Worm (Caenorhabditis elegans) whole organism, late embryonic: Measurements from ENCODE around the gene C14A6.13.

Experiments used
- C08G9.2 ChIP-seq: sonication (generic microtip); optimal IDR thresholded peaks from 2 replicates; lab custom pipeline; 2016; ENCODE audit warnings: mild to moderate bottlenecking, missing genetic modification characterization, moderate library complexity, missing compliant biosample characterization
- K02D7.2 ChIP-seq: sonication (generic microtip); optimal IDR thresholded peaks from 2 replicates; lab custom pipeline; 2017; ENCODE audit warnings: mild to moderate bottlenecking, missing genetic modification characterization, missing compliant biosample characterization
- Y22D7AL.16 ChIP-seq: sonication (generic microtip); optimal IDR thresholded peaks from 2 replicates; lab custom pipeline; 2016; ENCODE audit warnings: missing genetic modification characterization, missing compliant biosample characterization
- ceh-14 ChIP-seq: sonication (generic microtip); optimal IDR thresholded peaks from 2 replicates; lab custom pipeline; 2016; ENCODE audit warnings: missing genotype, missing genetic modification characterization, missing compliant biosample characterization
- ceh-18 ChIP-seq: sonication (generic microtip); optimal IDR thresholded peaks from 2 replicates; lab custom pipeline; 2016; ENCODE audit warnings: missing genetic modification characterization, missing compliant biosample characterization
- ceh-24 ChIP-seq: sonication (generic microtip); optimal IDR thresholded peaks from 2 replicates; lab custom pipeline; 2016; ENCODE audit warnings: mild to moderate bottlenecking, missing genetic modification characterization, missing compliant biosample characterization
- ceh-34 ChIP-seq: sonication (generic microtip); optimal IDR thresholded peaks from 2 replicates; lab custom pipeline; 2016; ENCODE audit warnings: mild to moderate bottlenecking, missing genetic modification characterization, missing compliant biosample characterization
- ceh-6 ChIP-seq: fragments of 200-800 bp; sonication (Bioruptor generic); optimal IDR thresholded peaks from 2 replicates; lab custom pipeline; 2018; ENCODE audit warnings: mild to moderate bottlenecking, missing genetic modification characterization, missing compliant biosample characterization
- dmd-4 ChIP-seq: sonication (generic microtip); optimal IDR thresholded peaks from 2 replicates; lab custom pipeline; 2016; ENCODE audit warnings: borderline replicate concordance, missing genetic modification characterization, missing compliant biosample characterization
- dve-1 ChIP-seq: sonication (generic microtip); optimal IDR thresholded peaks from 2 replicates; lab custom pipeline; 2017; ENCODE audit warnings: antibody characterized with exemption, mild to moderate bottlenecking, missing genetic modification characterization, missing compliant biosample characterization
- elt-2 ChIP-seq: sonication (generic microtip); optimal IDR thresholded peaks from 2 replicates; lab custom pipeline; 2016; ENCODE audit warnings: missing genetic modification reagents, missing genetic modification characterization, missing compliant biosample characterization
- elt-4 ChIP-seq: sonication (generic microtip); optimal IDR thresholded peaks from 2 replicates; lab custom pipeline; 2016; ENCODE audit warnings: missing genetic modification characterization, missing compliant biosample characterization
- ets-4 ChIP-seq: sonication (generic microtip); optimal IDR thresholded peaks from 2 replicates; lab custom pipeline; 2016; ENCODE audit warnings: missing genetic modification characterization, missing compliant biosample characterization
- fkh-6 ChIP-seq: sonication (generic microtip); optimal IDR thresholded peaks from 2 replicates; lab custom pipeline; 2016; ENCODE audit warnings: missing genetic modification characterization, missing compliant biosample characterization
- gmeb-2 ChIP-seq: sonication (generic microtip); optimal IDR thresholded peaks from 2 replicates; lab custom pipeline; 2016; ENCODE audit warnings: missing genetic modification characterization, inconsistent platforms, missing compliant biosample characterization
- hlh-15 ChIP-seq: sonication (generic microtip); optimal IDR thresholded peaks from 2 replicates; lab custom pipeline; 2016; ENCODE audit warnings: missing genetic modification characterization, missing compliant biosample characterization
- hlh-8 ChIP-seq: sonication (generic microtip); optimal IDR thresholded peaks from 2 replicates; lab custom pipeline; 2016; ENCODE audit warnings: missing genotype, missing genetic modification characterization, missing compliant biosample characterization
- lim-6 ChIP-seq: sonication (generic microtip); optimal IDR thresholded peaks from 2 replicates; lab custom pipeline; 2016; ENCODE audit warnings: missing genetic modification characterization, missing compliant biosample characterization
- lin-11 ChIP-seq: fragments of 200-800 bp; sonication (Bioruptor generic); optimal IDR thresholded peaks from 2 replicates; lab custom pipeline; 2018; ENCODE audit warnings: mild to moderate bottlenecking, missing genetic modification characterization, missing compliant biosample characterization
- madf-2 ChIP-seq: sonication (generic microtip); optimal IDR thresholded peaks from 2 replicates; lab custom pipeline; 2017; ENCODE audit warnings: missing genetic modification characterization, missing compliant biosample characterization
- nhr-11 ChIP-seq: fragments of 150-350 bp; optimal IDR thresholded peaks from 2 replicates; lab custom pipeline; 2014; ENCODE audit warnings: missing biosample characterization, missing genetic modification characterization
- npax-4 ChIP-seq: sonication (generic microtip); optimal IDR thresholded peaks from 2 replicates; lab custom pipeline; 2016; ENCODE audit warnings: missing genetic modification characterization, missing compliant biosample characterization
- odd-2 ChIP-seq: sonication (generic microtip); optimal IDR thresholded peaks from 2 replicates; lab custom pipeline; 2017; ENCODE audit warnings: antibody characterized with exemption, mild to moderate bottlenecking, missing genetic modification characterization, missing compliant biosample characterization
- pag-3 ChIP-seq: sonication (generic microtip); optimal IDR thresholded peaks from 2 replicates; lab custom pipeline; 2016; ENCODE audit warnings: missing compliant biosample characterization, missing genetic modification characterization, borderline replicate concordance
- pha-4 ChIP-seq: fragments of 150-350 bp; optimal IDR thresholded peaks from 2 replicates; lab custom pipeline; 2018; ENCODE audit warnings: missing biosample characterization, missing genetic modification reagents, missing genetic modification characterization
- pros-1 ChIP-seq: fragments of 150-350 bp; optimal IDR thresholded peaks from 2 replicates; lab custom pipeline; 2014; ENCODE audit warnings: missing biosample characterization, missing genetic modification reagents, missing genetic modification characterization
- rnt-1 ChIP-seq: sonication (generic microtip); optimal IDR thresholded peaks from 2 replicates; lab custom pipeline; 2016; ENCODE audit warnings: missing genetic modification characterization, missing compliant biosample characterization
- sdc-2 ChIP-seq: sonication (generic microtip); optimal IDR thresholded peaks from 2 replicates; lab custom pipeline; 2016; ENCODE audit warnings: missing genotype, missing genetic modification characterization, missing compliant biosample characterization
- sox-2 ChIP-seq: fragments of 200-800 bp; sonication (Bioruptor generic); IDR thresholded peaks from 2 replicates; pipeline ENCODE4 v1.3.6; 2022; ENCODE audit warnings: missing genetic modification reagents, missing genetic modification characterization, missing compliant biosample characterization
- sox-4 ChIP-seq: sonication (generic microtip); optimal IDR thresholded peaks from 2 replicates; lab custom pipeline; 2017; ENCODE audit warnings: mild to moderate bottlenecking, missing genetic modification characterization, inconsistent platforms, missing compliant biosample characterization
- syd-9 ChIP-seq: sonication (generic microtip); optimal IDR thresholded peaks from 2 replicates; lab custom pipeline; 2016; ENCODE audit warnings: mild to moderate bottlenecking, missing genetic modification characterization, moderate library complexity, missing compliant biosample characterization
- tbx-2 ChIP-seq: sonication (generic microtip); optimal IDR thresholded peaks from 2 replicates; lab custom pipeline; 2016; ENCODE audit warnings: missing genetic modification characterization, missing compliant biosample characterization
- tbx-7 ChIP-seq: sonication (generic microtip); optimal IDR thresholded peaks from 2 replicates; lab custom pipeline; 2016; ENCODE audit warnings: missing genotype, missing genetic modification characterization, missing compliant biosample characterization
- ttx-3 ChIP-seq: sonication (generic microtip); optimal IDR thresholded peaks from 2 replicates; lab custom pipeline; 2016; ENCODE audit warnings: missing genetic modification reagents, missing genetic modification characterization, missing compliant biosample characterization
- unc-3 ChIP-seq, 2 experiments: fragments of 200-800 bp in 1 of 2; sonication (Bioruptor generic) in 1 of 2; sonication (generic microtip) in 1 of 2; conservative IDR thresholded peaks in 1 of 2; optimal IDR thresholded peaks in 1 of 2; 2 replicates each; pipeline versions ENCODE4 v1.3.6 to Lab custom; 2016 to 2022; ENCODE audit warnings: missing compliant biosample characterization in 2 of 2, missing genetic modification characterization in 2 of 2, missing genetic modification reagents in 1 of 2
- zip-5 ChIP-seq: sonication (generic microtip); optimal IDR thresholded peaks from 2 replicates; lab custom pipeline; 2016; ENCODE audit warnings: missing genetic modification characterization, missing compliant biosample characterization

C14A6.13 gene

DNA sequence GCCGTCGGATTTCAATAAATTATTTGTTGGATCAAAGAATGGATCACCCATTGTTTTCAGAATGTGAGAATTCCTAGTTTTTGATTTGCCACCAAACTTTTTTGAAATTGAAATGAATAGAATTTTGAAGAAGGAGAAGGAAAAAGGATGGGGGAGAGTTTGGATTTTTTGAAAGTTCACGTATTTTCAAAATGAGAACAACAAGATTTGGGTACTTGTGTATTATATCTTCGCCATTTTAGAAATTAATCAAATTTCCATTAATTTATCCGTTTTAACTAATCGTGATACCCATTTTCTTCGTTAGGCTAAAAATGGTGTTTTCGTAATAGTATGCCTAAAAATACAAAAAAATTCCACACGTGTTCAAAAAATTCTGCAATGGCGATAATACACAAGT lies 10.4 kb upstream of the C14A6.13 start, which contains the start of gene C14A6.8:
C14A6.8 (minus strand) TSS at position 101 of the 400 bp plus-strand sequence.
- no peak for TF ChIP-seq ttx-3
- no peak for TF ChIP-seq lin-11 (tag; lab: Kevin White, UChicago)
- no peak for TF ChIP-seq ceh-14
- no peak for TF ChIP-seq pag-3 (tag; lab: Kevin White, UChicago)
- TF ChIP-seq elt-4: no peak
- no peak for TF ChIP-seq rnt-1 (tag; lab: Kevin White, UChicago)
- no peak for TF ChIP-seq syd-9
- TF ChIP-seq npax-4: no peak
- TF ChIP-seq sdc-2 (tag; lab: Kevin White, UChicago): no peak
- no peak for TF ChIP-seq nhr-11
- no peak for TF ChIP-seq odd-2 (tag; lab: Kevin White, UChicago)
- no peak for TF ChIP-seq elt-2 (tag; lab: Kevin White, UChicago)
- TF ChIP-seq K02D7.2 (tag; lab: Kevin White, UChicago): no peak
- no peak for TF ChIP-seq hlh-15
- TF ChIP-seq ceh-6: no peak
- no peak for TF ChIP-seq madf-2 (tag; lab: Kevin White, UChicago)
- TF ChIP-seq dmd-4 (tag; lab: Kevin White, UChicago): no peak

DNA sequence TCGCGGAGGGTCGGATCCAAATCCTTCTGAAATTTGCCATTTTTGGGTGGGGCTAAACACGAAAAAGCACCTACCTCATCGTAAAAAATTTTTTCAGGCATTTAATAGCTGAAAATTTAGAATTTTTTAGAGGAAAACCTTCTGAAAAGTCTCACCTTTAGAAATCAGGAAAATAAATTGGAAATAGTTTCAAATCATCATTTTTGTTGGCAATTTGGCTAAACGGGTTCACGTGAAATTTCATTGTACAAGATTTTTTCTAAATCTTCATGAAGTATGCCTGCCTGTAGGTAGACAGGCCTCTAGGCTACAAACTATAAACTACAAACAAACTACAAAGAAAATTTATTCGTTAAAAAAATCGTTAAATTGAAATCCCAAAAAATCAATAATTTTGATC lies 7.1 kb upstream of the C14A6.13 start, which contains the start of gene C14A6.7:
C14A6.7 (minus strand) TSS at position 101 of the 400 bp plus-strand sequence.
- TF ChIP-seq pros-1 (tag; lab: Kevin White, UChicago) (no peak), pag-3 (tag; lab: Kevin White, UChicago) (no peak), ceh-34 (tag; lab: Kevin White, UChicago) (no peak), C08G9.2 (no peak), sox-4 (tag; lab: Kevin White, UChicago) (no peak), lim-6 (tag; lab: Kevin White, UChicago) (no peak), hlh-8 (no peak), unc-3 (GFP tag; conservative IDR thresholded peaks at IDR 0.05; lab: Robert Waterston, UW) (no peak), unc-3 (tag; optimal IDR thresholded peaks at IDR 0.05; lab: Kevin White, UChicago) (no peak), gmeb-2 (tag; lab: Kevin White, UChicago) (no peak)

DNA sequence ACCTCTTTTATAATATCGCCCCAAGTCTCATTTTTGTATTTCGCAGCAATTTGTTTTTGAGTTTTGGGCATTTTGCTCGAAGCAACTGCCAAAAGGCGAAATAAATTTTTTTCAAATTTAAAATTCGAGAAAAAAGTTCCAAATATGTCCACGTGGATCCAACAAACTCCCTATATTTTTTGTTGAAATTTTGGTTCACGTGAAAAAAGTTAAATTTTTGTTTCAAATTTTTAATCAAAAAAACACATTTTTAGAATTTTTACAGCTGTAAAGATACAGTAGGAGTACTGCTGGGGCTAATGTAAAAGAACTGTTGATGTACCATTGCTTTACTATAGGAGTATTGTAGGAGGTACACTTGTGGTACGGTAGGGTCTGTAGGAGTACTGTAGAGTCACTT lies 6.0 kb upstream of the C14A6.13 start, which contains the start of gene C14A6.6:
C14A6.6 (minus strand) TSS at position 101 of the 400 bp plus-strand sequence.
- TF ChIP-seq Y22D7AL.16 (tag; lab: Kevin White, UChicago) (no peak), ceh-18 (tag; lab: Kevin White, UChicago) (no peak), madf-2 (tag; lab: Kevin White, UChicago) (no peak), tbx-2 (tag; lab: Kevin White, UChicago) (no peak), elt-2 (tag; lab: Kevin White, UChicago) (no peak), dve-1 (tag; lab: Kevin White, UChicago) (no peak), ceh-6 (no peak), fkh-6 (tag; lab: Kevin White, UChicago) (no peak), ttx-3 (no peak)

DNA sequence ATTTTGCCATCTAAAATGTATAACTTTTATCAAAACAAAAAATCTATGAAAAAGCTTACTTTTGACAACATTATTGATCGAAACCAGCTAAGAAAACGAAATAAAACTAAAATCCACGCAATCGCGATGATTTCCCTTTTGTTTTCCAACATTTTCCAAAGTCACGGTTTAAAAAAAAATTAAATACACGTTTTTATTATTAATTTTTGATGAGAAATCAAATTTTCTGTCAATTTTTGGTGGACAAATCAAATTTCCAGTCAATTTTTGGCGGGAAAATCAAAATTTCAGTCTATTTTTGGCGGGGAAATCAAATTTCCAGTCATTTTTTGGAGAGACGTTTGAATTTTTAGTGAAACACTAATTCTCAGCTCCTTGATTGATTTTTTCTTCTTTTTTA lies 3.6 kb upstream of the C14A6.13 start, which contains the start of gene C14A6.5:
C14A6.5 (minus strand) TSS at position 101 of the 400 bp plus-strand sequence.
- TF ChIP-seq odd-2 (tag; lab: Kevin White, UChicago): no peak
- no peak for TF ChIP-seq zip-5 (tag; lab: Kevin White, UChicago)
- TF ChIP-seq syd-9: no peak
- no peak for TF ChIP-seq pha-4 (tag; lab: Kevin White, UChicago)
- TF ChIP-seq K02D7.2 (tag; lab: Kevin White, UChicago): no peak
- TF ChIP-seq sox-2 (GFP tag; lab: Robert Waterston, UW): no peak
- no peak for TF ChIP-seq fkh-6 (tag; lab: Kevin White, UChicago)
- TF ChIP-seq ceh-24: no peak
- TF ChIP-seq tbx-7 (tag; lab: Kevin White, UChicago): no peak
- TF ChIP-seq ets-4: no peak
- TF ChIP-seq elt-2 (tag; lab: Kevin White, UChicago): no peak
- TF ChIP-seq ceh-18 (tag; lab: Kevin White, UChicago): no peak
- TF ChIP-seq ceh-6: no peak
- no peak for TF ChIP-seq ttx-3
